Worm (Caenorhabditis elegans) whole organism, L3 larva: ENCODE data around the gene C07C7.3.
A peak's percentile ranks its signal among the peaks of the same experiment; 100 is the strongest.

Experiments
- R02D3.7 ChIP-seq: fragments of 150-350 bp; optimal IDR thresholded peaks from 2 replicates; lab custom pipeline; 2014; ENCODE audit warnings: missing biosample characterization, missing genetic modification characterization
- ZK546.5 ChIP-seq: sonication (generic microtip); optimal IDR thresholded peaks from 2 replicates; lab custom pipeline; 2017; ENCODE audit warnings: missing biosample characterization, missing genetic modification characterization
- aly-2 ChIP-seq: fragments of 150-350 bp; optimal IDR thresholded peaks from 2 replicates; lab custom pipeline; 2014; ENCODE audit warnings: missing biosample characterization, missing genetic modification characterization
- ama-1 ChIP-seq: fragments of 150-350 bp; optimal IDR thresholded peaks from 2 replicates; lab custom pipeline; 2018
- ceh-28 ChIP-seq: fragments of 150-350 bp; optimal IDR thresholded peaks from 2 replicates; lab custom pipeline; 2014; ENCODE audit warnings: missing biosample characterization, missing genetic modification reagents, missing genetic modification characterization
- ceh-9 ChIP-seq: sonication (generic microtip); optimal IDR thresholded peaks from 2 replicates; lab custom pipeline; 2018; ENCODE audit warnings: missing biosample characterization, missing genetic modification characterization
- daf-12 ChIP-seq: fragments of 150-350 bp; optimal IDR thresholded peaks from 2 replicates; lab custom pipeline; 2014; ENCODE audit warnings: missing biosample characterization, missing genetic modification reagents, missing genetic modification characterization
- egl-27 ChIP-seq: sonication (generic microtip); optimal IDR thresholded peaks from 4 replicates; lab custom pipeline; 2017; ENCODE audit warnings: missing biosample characterization, missing genetic modification reagents, missing genetic modification characterization
- egl-5 ChIP-seq: fragments of 150-350 bp; optimal IDR thresholded peaks from 2 replicates; lab custom pipeline; 2017; ENCODE audit warnings: missing biosample characterization, missing genetic modification reagents, missing genetic modification characterization, inconsistent platforms
- elt-2 ChIP-seq: sonication (generic microtip); optimal IDR thresholded peaks from 2 replicates; lab custom pipeline; 2016; ENCODE audit warnings: missing genetic modification reagents, mild to moderate bottlenecking, missing genetic modification characterization, missing compliant biosample characterization
- elt-3 ChIP-seq, 3 experiments: fragments of 150-350 bp in 1 of 3; sonication (generic microtip) in 2 of 3; optimal IDR thresholded peaks; 2 replicates in 2 of 3; 4 replicates in 1 of 3; lab custom pipeline; 2014 to 2017; ENCODE audit warnings: missing biosample characterization in 3 of 3, missing genetic modification characterization in 3 of 3
- fkh-10 ChIP-seq: sonication (generic microtip); optimal IDR thresholded peaks from 2 replicates; lab custom pipeline; 2017; ENCODE audit warnings: missing biosample characterization, missing genetic modification reagents, missing genetic modification characterization
- fkh-2 ChIP-seq: fragments of 150-350 bp; optimal IDR thresholded peaks from 2 replicates; lab custom pipeline; 2014; ENCODE audit warnings: missing biosample characterization, missing genetic modification reagents, missing genetic modification characterization
- hmg-11 ChIP-seq: sonication (generic microtip); optimal IDR thresholded peaks from 2 replicates; lab custom pipeline; 2016; ENCODE audit warnings: missing genetic modification characterization, missing compliant biosample characterization
- jun-1 ChIP-seq: fragments of 150-350 bp; optimal IDR thresholded peaks from 2 replicates; lab custom pipeline; 2014; ENCODE audit warnings: missing biosample characterization, missing genetic modification reagents, missing genetic modification characterization
- lin-15B ChIP-seq: fragments of 150-350 bp; optimal IDR thresholded peaks from 2 replicates; lab custom pipeline; 2014; ENCODE audit warnings: missing biosample characterization, missing genetic modification characterization
- lin-39 ChIP-seq: fragments of 150-350 bp; optimal IDR thresholded peaks from 2 replicates; lab custom pipeline; 2018; ENCODE audit warnings: missing biosample characterization, missing genetic modification reagents, missing genetic modification characterization
- lsy-12 ChIP-seq: sonication (generic microtip); optimal IDR thresholded peaks from 2 replicates; lab custom pipeline; 2016; ENCODE audit warnings: mild to moderate bottlenecking, missing genetic modification characterization, missing compliant biosample characterization
- mdl-1 ChIP-seq: fragments of 150-350 bp; optimal IDR thresholded peaks from 2 replicates; lab custom pipeline; 2014; ENCODE audit warnings: missing biosample characterization, missing genetic modification characterization
- mml-1 ChIP-seq: fragments of 150-350 bp; sonication (generic microtip); optimal IDR thresholded peaks from 3 replicates; lab custom pipeline; 2014; ENCODE audit warnings: missing biosample characterization, missing genetic modification characterization
- nfya-1 ChIP-seq: sonication (generic microtip); optimal IDR thresholded peaks from 2 replicates; lab custom pipeline; 2017; ENCODE audit warnings: missing genetic modification characterization, mild to moderate bottlenecking, missing compliant biosample characterization, antibody characterized with exemption, moderate library complexity; ENCODE audit not compliant: insufficient read depth
- nhr-11 ChIP-seq: fragments of 150-350 bp; optimal IDR thresholded peaks from 2 replicates; lab custom pipeline; 2014; ENCODE audit warnings: missing biosample characterization, missing genetic modification characterization
- nhr-12 ChIP-seq: fragments of 150-350 bp; optimal IDR thresholded peaks from 2 replicates; lab custom pipeline; 2014; ENCODE audit warnings: missing biosample characterization, missing genetic modification characterization
- nhr-23 ChIP-seq: fragments of 150-350 bp; optimal IDR thresholded peaks from 2 replicates; lab custom pipeline; 2014; ENCODE audit warnings: missing biosample characterization, missing genetic modification reagents, missing genetic modification characterization
- nhr-237 ChIP-seq: fragments of 150-350 bp; optimal IDR thresholded peaks from 2 replicates; lab custom pipeline; 2014; ENCODE audit warnings: missing biosample characterization, missing genetic modification characterization
- nhr-25 ChIP-seq: sonication (generic microtip); optimal IDR thresholded peaks from 2 replicates; lab custom pipeline; 2017; ENCODE audit warnings: missing biosample characterization, missing genetic modification characterization
- nhr-28 ChIP-seq: fragments of 150-350 bp; optimal IDR thresholded peaks from 2 replicates; lab custom pipeline; 2014; ENCODE audit warnings: missing biosample characterization, missing genetic modification characterization
- nhr-43 ChIP-seq: sonication (generic microtip); optimal IDR thresholded peaks from 2 replicates; lab custom pipeline; 2016; ENCODE audit warnings: mild to moderate bottlenecking, missing genetic modification characterization, missing compliant biosample characterization; ENCODE audit not compliant: poor library complexity, severe bottlenecking
- nhr-76 ChIP-seq: fragments of 150-350 bp; sonication (generic microtip); optimal IDR thresholded peaks from 5 replicates; lab custom pipeline; 2014; ENCODE audit warnings: missing biosample characterization, missing genetic modification characterization
- nhr-77 ChIP-seq: fragments of 150-350 bp; optimal IDR thresholded peaks from 2 replicates; lab custom pipeline; 2014; ENCODE audit warnings: missing biosample characterization, missing genetic modification characterization
- pha-4 ChIP-seq: fragments of 150-350 bp; optimal IDR thresholded peaks from 2 replicates; lab custom pipeline; 2014; ENCODE audit warnings: missing biosample characterization, missing genetic modification reagents, missing genetic modification characterization
- pqm-1 ChIP-seq: fragments of 150-350 bp; optimal IDR thresholded peaks from 2 replicates; lab custom pipeline; 2017; ENCODE audit warnings: missing biosample characterization, missing genetic modification characterization, inconsistent platforms
- sea-2 ChIP-seq: fragments of 150-350 bp; sonication (generic microtip); optimal IDR thresholded peaks from 4 replicates; lab custom pipeline; 2014; ENCODE audit warnings: missing biosample characterization, missing genetic modification reagents, missing genetic modification characterization
- skn-1 ChIP-seq: fragments of 150-350 bp; optimal IDR thresholded peaks from 2 replicates; lab custom pipeline; 2014; ENCODE audit warnings: missing biosample characterization, missing genetic modification characterization
- snpc-4 ChIP-seq: fragments of 150-350 bp; optimal IDR thresholded peaks from 2 replicates; lab custom pipeline; 2014; ENCODE audit warnings: missing biosample characterization, missing genetic modification characterization
- tbx-2 ChIP-seq: sonication (generic microtip); optimal IDR thresholded peaks from 2 replicates; lab custom pipeline; 2016; ENCODE audit warnings: mild to moderate bottlenecking, missing genetic modification characterization, missing compliant biosample characterization
- unc-62 ChIP-seq: fragments of 150-350 bp; sonication (generic microtip); optimal IDR thresholded peaks from 4 replicates; lab custom pipeline; 2014; ENCODE audit warnings: missing biosample characterization, missing genetic modification reagents, missing genetic modification characterization
- zag-1 ChIP-seq: fragments of 150-350 bp; optimal IDR thresholded peaks from 2 replicates; lab custom pipeline; 2014; ENCODE audit warnings: missing biosample characterization, missing genetic modification characterization
- ztf-11 ChIP-seq: fragments of 150-350 bp; optimal IDR thresholded peaks from 2 replicates; lab custom pipeline; 2014; ENCODE audit warnings: missing biosample characterization, missing genetic modification characterization
- ztf-4 ChIP-seq: fragments of 150-350 bp; optimal IDR thresholded peaks from 2 replicates; lab custom pipeline; 2014; ENCODE audit warnings: missing biosample characterization, missing genetic modification characterization

The C07C7.3 gene

DNA sequence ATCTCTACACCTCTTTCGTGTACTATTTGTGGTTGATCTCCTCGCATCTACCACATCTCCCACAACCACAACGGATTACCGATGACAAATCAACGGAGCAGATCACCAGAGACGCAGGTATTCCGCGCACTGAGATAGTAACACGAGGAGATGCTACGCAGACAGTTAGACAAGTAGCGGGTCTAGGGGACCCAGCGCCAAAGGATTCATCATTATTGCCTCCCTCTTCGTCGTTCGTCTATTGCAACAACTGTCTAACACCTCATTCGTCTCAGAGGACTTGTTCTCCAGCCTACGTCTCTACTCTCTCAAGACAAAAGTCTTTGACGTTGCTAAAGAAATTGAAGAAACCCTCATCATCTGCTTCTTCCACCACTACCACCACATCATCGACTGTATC lies 44.3 kb upstream of the C07C7.3 start:
- TF ChIP-seq ama-1 (no peak), ceh-9 (tag; lab: Kevin White, UChicago) (no peak), sea-2 (no peak), fkh-2 (tag; lab: Kevin White, UChicago) (no peak), nfya-1 (tag; lab: Kevin White, UChicago) (peak; percentile 46), nhr-23 (peak; percentile 65), nhr-43 (tag; lab: Kevin White, UChicago) (peak; percentile 81), nhr-77 (no peak), nhr-12 (no peak), elt-2 (tag; lab: Kevin White, UChicago) (no peak), nhr-237 (tag; lab: Kevin White, UChicago) (no peak), hmg-11 (tag; lab: Kevin White, UChicago) (peak; percentile 31), mdl-1 (tag; lab: Kevin White, UChicago) (peak; percentile 42), lin-15B (tag; lab: Kevin White, UChicago) (peak; percentile 31), mml-1 (no peak), fkh-10 (no peak), snpc-4 (tag; lab: Kevin White, UChicago) (no peak), elt-3 (tag; optimal IDR thresholded peaks at IDR 0.05; lab: Kevin White, UChicago) (peak in 1 of 3 experiments; percentile 29), pha-4 (peak; percentile 4), nhr-25 (peak; percentile 63), egl-5 (tag; lab: Kevin White, UChicago) (peak; percentile 9), ceh-28 (tag; lab: Kevin White, UChicago) (no peak), jun-1 (tag; lab: Kevin White, UChicago) (peak; percentile 36), pqm-1 (tag; lab: Kevin White, UChicago) (no peak), lsy-12 (no peak), nhr-28 (no peak), daf-12 (tag; lab: Kevin White, UChicago) (no peak)

- no peak for TF ChIP-seq ztf-11 (tag; lab: Kevin White, UChicago)
- TF ChIP-seq snpc-4 (tag; lab: Kevin White, UChicago) = peak; percentile 45
Observed at ce11 chrIV:9130605-9131004, 35.2 kb upstream of the C07C7.3 start.

- TF ChIP-seq nhr-237 (tag; lab: Kevin White, UChicago) (no peak), jun-1 (tag; lab: Kevin White, UChicago) (no peak), nhr-23 (no peak), ama-1 (no peak), zag-1 (no peak), tbx-2 (tag; lab: Kevin White, UChicago) (no peak), elt-2 (tag; lab: Kevin White, UChicago) (no peak), lsy-12 (no peak), nhr-11 (tag; lab: Kevin White, UChicago) (no peak), nhr-76 (no peak), nhr-25 (no peak), egl-27 (tag; lab: Kevin White, UChicago) (no peak), R02D3.7 (tag; lab: Kevin White, UChicago) (no peak)
Observed at ce11 chrIV:9135377-9135776, 30.5 kb upstream of the C07C7.3 start, which contains the start of gene delm-1. Gene delm-1 (minus strand): TSS chrIV:9135477.

ce11 chrIV:9140172-9140805 lies 25.6 kb upstream of the C07C7.3 start:
- TF ChIP-seq elt-3 (tag; optimal IDR thresholded peaks at IDR 0.05; lab: Kevin White, UChicago) (no peak), pqm-1 (tag; lab: Kevin White, UChicago) (no peak), ceh-28 (tag; lab: Kevin White, UChicago) (no peak), nhr-76 (no peak), lin-39 (tag; lab: Kevin White, UChicago) (no peak)
- TF ChIP-seq, all 47 proteins: peak for 0

ce11 chrIV:9144405-9144804 lies 21.4 kb upstream of the C07C7.3 start, which contains the start of gene flp-1:
Gene flp-1 (plus strand): TSS chrIV:9144705.
- no peak for TF ChIP-seq ztf-4 (tag; lab: Kevin White, UChicago)
- no peak for TF ChIP-seq nhr-77
- no peak for TF ChIP-seq nhr-12
- no peak for TF ChIP-seq ceh-9 (tag; lab: Kevin White, UChicago)
- no peak for TF ChIP-seq ZK546.5 (tag; lab: Kevin White, UChicago)
- TF ChIP-seq nhr-76 = no peak
- no peak for TF ChIP-seq elt-2 (tag; lab: Kevin White, UChicago)
- TF ChIP-seq nhr-237 (tag; lab: Kevin White, UChicago) = no peak
- no peak for TF ChIP-seq R02D3.7 (tag; lab: Kevin White, UChicago)
- TF ChIP-seq aly-2 (tag; lab: Kevin White, UChicago) = no peak
- TF ChIP-seq egl-5 (tag; lab: Kevin White, UChicago) = no peak
- TF ChIP-seq nhr-11 (tag; lab: Kevin White, UChicago) = no peak
- TF ChIP-seq zag-1 = no peak
- TF ChIP-seq skn-1 (tag; lab: Kevin White, UChicago) = no peak
- no peak for TF ChIP-seq ceh-28 (tag; lab: Kevin White, UChicago)
- TF ChIP-seq snpc-4 (tag; lab: Kevin White, UChicago) = no peak
- TF ChIP-seq mml-1 = no peak
- no peak for TF ChIP-seq unc-62
